Worm (Caenorhabditis elegans) whole organism, mixed stage, embryonic: ENCODE data around the gene cpr-1.
A peak's percentile ranks its signal among the peaks of the same experiment; 100 is the strongest.
"Not testable (repeated sequence)": the region's sequence is repeated elsewhere in the genome, so short reads cannot be mapped to it uniquely, and the experiment has no call there.

Source experiments
- M03D4.4 ChIP-seq: sonication (generic microtip); optimal IDR thresholded peaks from 2 replicates; lab custom pipeline; 2017; ENCODE audit warnings: mild to moderate bottlenecking, missing genetic modification characterization, missing compliant biosample characterization
- blmp-1 ChIP-seq: fragments of 150-350 bp; optimal IDR thresholded peaks from 2 replicates; lab custom pipeline; 2014; ENCODE audit warnings: missing biosample characterization, missing genetic modification characterization
- ceh-39 ChIP-seq: fragments of 150-350 bp; optimal IDR thresholded peaks from 2 replicates; lab custom pipeline; 2014; ENCODE audit warnings: missing biosample characterization, missing genetic modification characterization
- ceh-43 ChIP-seq: fragments of 200-800 bp; sonication (Bioruptor generic); optimal IDR thresholded peaks from 2 replicates; lab custom pipeline; 2018; ENCODE audit warnings: mild to moderate bottlenecking, missing genetic modification characterization, moderate library complexity, missing compliant biosample characterization
- ces-1 ChIP-seq: fragments of 150-350 bp; optimal IDR thresholded peaks from 2 replicates; lab custom pipeline; 2014; ENCODE audit warnings: missing biosample characterization, missing genetic modification reagents, missing genetic modification characterization
- cnd-1 ChIP-seq: fragments of 200-800 bp; sonication (Bioruptor generic); optimal IDR thresholded peaks from 2 replicates; lab custom pipeline; 2018; ENCODE audit warnings: mild to moderate bottlenecking, missing genetic modification characterization, missing compliant biosample characterization
- drap-1 ChIP-seq: fragments of 200-800 bp; sonication (Bioruptor generic); optimal IDR thresholded peaks from 3 replicates; lab custom pipeline; 2018; ENCODE audit warnings: mild to moderate bottlenecking, missing genetic modification characterization, missing compliant biosample characterization
- elt-1 ChIP-seq: sonication (generic microtip); optimal IDR thresholded peaks from 2 replicates; lab custom pipeline; 2017; ENCODE audit warnings: missing genetic modification characterization, mild to moderate bottlenecking, missing compliant biosample characterization, antibody characterized with exemption, moderate library complexity, borderline replicate concordance; ENCODE audit not compliant: insufficient read depth
- elt-3 ChIP-seq: fragments of 150-350 bp; optimal IDR thresholded peaks from 2 replicates; lab custom pipeline; 2014; ENCODE audit warnings: missing biosample characterization, missing genetic modification characterization
- ham-2 ChIP-seq: fragments of 200-800 bp; sonication (Bioruptor generic); optimal IDR thresholded peaks from 2 replicates; lab custom pipeline; 2018; ENCODE audit warnings: mild to moderate bottlenecking, missing genetic modification characterization, missing compliant biosample characterization
- hlh-1 ChIP-seq: fragments of 150-350 bp; optimal IDR thresholded peaks from 2 replicates; lab custom pipeline; 2014; ENCODE audit warnings: missing biosample characterization, missing genetic modification reagents, missing genetic modification characterization
- lin-13 ChIP-seq: fragments of 150-350 bp; optimal IDR thresholded peaks from 2 replicates; lab custom pipeline; 2014; ENCODE audit warnings: missing biosample characterization, missing genetic modification characterization
- lin-32 ChIP-seq: fragments of 200-800 bp; sonication (Bioruptor generic); optimal IDR thresholded peaks from 2 replicates; lab custom pipeline; 2018; ENCODE audit warnings: mild to moderate bottlenecking, missing genetic modification characterization, missing compliant biosample characterization
- lsy-2 ChIP-seq: fragments of 150-350 bp; optimal IDR thresholded peaks from 2 replicates; lab custom pipeline; 2014; ENCODE audit warnings: missing biosample characterization, missing genetic modification characterization
- mep-1 ChIP-seq: fragments of 150-350 bp; optimal IDR thresholded peaks from 2 replicates; lab custom pipeline; 2017; ENCODE audit warnings: missing biosample characterization, missing genetic modification reagents, missing genetic modification characterization, inconsistent platforms
- nhr-12 ChIP-seq: fragments of 150-350 bp; optimal IDR thresholded peaks from 2 replicates; lab custom pipeline; 2014; ENCODE audit warnings: missing biosample characterization, missing genetic modification characterization
- nhr-2 ChIP-seq: fragments of 150-350 bp; optimal IDR thresholded peaks from 2 replicates; lab custom pipeline; 2014; ENCODE audit warnings: missing biosample characterization, missing genetic modification characterization
- nhr-237 ChIP-seq: fragments of 150-350 bp; optimal IDR thresholded peaks from 2 replicates; lab custom pipeline; 2014; ENCODE audit warnings: missing biosample characterization, missing genetic modification characterization
- nhr-28 ChIP-seq: fragments of 150-350 bp; optimal IDR thresholded peaks from 2 replicates; lab custom pipeline; 2014; ENCODE audit warnings: missing biosample characterization, missing genetic modification characterization
- nhr-76 ChIP-seq: sonication (generic microtip); optimal IDR thresholded peaks from 2 replicates; lab custom pipeline; 2017; ENCODE audit warnings: missing biosample characterization, missing genetic modification characterization
- pha-4 ChIP-seq: fragments of 150-350 bp; optimal IDR thresholded peaks from 2 replicates; lab custom pipeline; 2018; ENCODE audit warnings: missing biosample characterization, missing genetic modification reagents, missing genetic modification characterization
- sptf-1 ChIP-seq: sonication (generic microtip); optimal IDR thresholded peaks from 2 replicates; lab custom pipeline; 2017; ENCODE audit warnings: mild to moderate bottlenecking, missing genetic modification characterization, moderate library complexity, missing compliant biosample characterization
- tbx-8 ChIP-seq: fragments of 200-800 bp; sonication (Bioruptor generic); optimal IDR thresholded peaks from 2 replicates; lab custom pipeline; 2018; ENCODE audit warnings: mild to moderate bottlenecking, missing genetic modification characterization, moderate library complexity, missing compliant biosample characterization
- unc-120 ChIP-seq: sonication (generic microtip); optimal IDR thresholded peaks from 2 replicates; lab custom pipeline; 2017; ENCODE audit warnings: missing genetic modification characterization, missing compliant biosample characterization; ENCODE audit not compliant: poor library complexity, severe bottlenecking
- unc-39 ChIP-seq: fragments of 150-350 bp; optimal IDR thresholded peaks from 2 replicates; lab custom pipeline; 2014; ENCODE audit warnings: missing biosample characterization, missing genetic modification characterization
- unc-62 ChIP-seq: fragments of 150-350 bp; optimal IDR thresholded peaks from 2 replicates; lab custom pipeline; 2014; ENCODE audit warnings: missing biosample characterization, missing genetic modification reagents, missing genetic modification characterization
- zip-8 ChIP-seq: fragments of 150-350 bp; optimal IDR thresholded peaks from 2 replicates; lab custom pipeline; 2014; ENCODE audit warnings: missing biosample characterization, missing genetic modification characterization
- ztf-11 ChIP-seq: fragments of 150-350 bp; optimal IDR thresholded peaks from 2 replicates; lab custom pipeline; 2014; ENCODE audit warnings: missing biosample characterization, missing genetic modification characterization

The cpr-1 gene

DNA sequence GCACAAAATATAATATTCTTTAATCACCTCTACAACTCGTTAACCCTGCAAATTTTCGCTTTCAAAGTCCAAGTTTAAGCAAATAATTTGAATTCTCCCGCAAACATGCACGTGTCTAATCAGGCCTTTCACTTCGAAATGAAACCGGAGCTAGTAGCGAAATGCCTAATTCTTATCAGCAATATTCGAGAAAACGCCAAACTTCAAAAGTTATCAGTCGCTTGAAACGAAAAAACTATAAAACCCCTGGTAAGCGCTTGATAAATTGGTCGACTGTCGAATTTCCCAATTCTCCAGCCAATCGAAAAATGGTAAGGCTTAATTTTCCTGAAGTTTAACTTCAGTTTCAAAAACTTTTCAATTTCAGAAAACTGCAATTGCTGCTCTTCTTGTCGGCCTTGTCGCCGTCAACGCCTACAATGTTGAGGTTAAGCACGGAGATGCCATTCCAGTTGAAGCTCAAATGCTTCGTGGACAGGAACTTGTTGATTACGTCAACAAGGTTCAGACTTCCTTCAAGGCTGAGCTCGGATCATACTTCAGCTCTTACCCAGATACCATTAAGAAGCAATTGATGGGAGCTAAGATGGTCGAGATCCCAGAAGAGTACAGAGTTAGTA lies 27.6 kb downstream of the cpr-1 start, which contains the start of gene cpr-9:
Gene cpr-9, plus strand, starts transcription at position 188 of the 620 bp plus-strand sequence.
- no peak for TF ChIP-seq tbx-8
- no peak for TF ChIP-seq elt-3 (tag; lab: Kevin White, UChicago)
- no peak for TF ChIP-seq ceh-39 (tag; lab: Kevin White, UChicago)
- TF ChIP-seq drap-1 (GFP tag; lab: Kevin White, UChicago) = no peak
- TF ChIP-seq unc-120 (tag; lab: Kevin White, UChicago) = no peak
- no peak for TF ChIP-seq lin-32 (GFP tag; lab: Kevin White, UChicago)
- no peak for TF ChIP-seq ham-2
- no peak for TF ChIP-seq pha-4 (tag; lab: Kevin White, UChicago)
- no peak for TF ChIP-seq elt-1 (tag; lab: Kevin White, UChicago)
- no peak for TF ChIP-seq ces-1
- no peak for TF ChIP-seq nhr-28 (tag; lab: Kevin White, UChicago)
- TF ChIP-seq cnd-1 = no peak
- TF ChIP-seq M03D4.4 (tag; lab: Kevin White, UChicago) = no peak
- TF ChIP-seq ztf-11 = no peak
- no peak for TF ChIP-seq ceh-43 (GFP tag; lab: Kevin White, UChicago)
- TF ChIP-seq unc-39 (tag; lab: Kevin White, UChicago) = no peak

DNA sequence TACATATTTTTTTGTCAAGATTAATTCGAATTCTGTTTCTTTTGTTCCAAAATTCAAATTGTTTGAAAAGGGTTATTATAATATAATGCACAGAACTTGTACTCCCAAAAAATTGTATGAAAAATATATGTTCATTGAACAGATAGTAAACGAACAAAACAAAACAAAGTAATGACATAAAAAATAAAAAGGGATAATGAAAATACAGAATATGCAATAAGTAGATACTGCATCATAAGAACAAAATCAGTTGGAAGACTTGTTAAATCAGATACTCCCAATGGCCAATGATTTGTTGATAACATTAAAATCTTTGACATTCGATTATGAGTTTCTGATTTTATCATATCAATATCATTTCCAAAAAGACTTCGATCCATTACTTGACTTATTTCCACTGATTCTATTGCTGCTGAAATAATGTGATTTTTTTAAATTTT lies 29.2 kb downstream of the cpr-1 start:
- no peak for TF ChIP-seq nhr-2 (tag; lab: Kevin White, UChicago)
- no peak for TF ChIP-seq unc-120 (tag; lab: Kevin White, UChicago)
- TF ChIP-seq ham-2 = no peak
- no peak for TF ChIP-seq blmp-1 (tag; lab: Kevin White, UChicago)
- TF ChIP-seq lin-13 (tag; lab: Kevin White, UChicago) = no peak
- TF ChIP-seq unc-39 (tag; lab: Kevin White, UChicago) = no peak
- no peak for TF ChIP-seq mep-1 (tag; lab: Kevin White, UChicago)
- no peak for TF ChIP-seq cnd-1
- no peak for TF ChIP-seq M03D4.4 (tag; lab: Kevin White, UChicago)

DNA sequence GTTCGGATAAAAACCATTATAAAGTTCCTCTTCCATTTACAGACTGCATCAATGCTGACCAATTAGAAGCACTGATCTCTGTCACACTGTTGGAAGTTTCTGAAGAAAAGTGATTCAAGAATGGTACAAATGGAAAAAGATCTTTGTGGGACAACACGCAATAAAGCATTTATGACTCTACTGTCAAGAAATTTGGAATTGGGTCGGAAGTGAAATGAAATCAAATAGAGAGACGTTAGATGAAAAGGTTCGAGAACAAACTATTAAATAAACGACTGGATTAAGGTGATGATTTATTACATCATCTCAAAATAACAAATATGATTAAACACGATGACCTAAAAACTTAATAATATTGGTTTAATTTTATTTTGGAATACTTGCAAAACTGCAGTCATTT lies 31.1 kb downstream of the cpr-1 start, which contains the start of gene F57F5.3:
Gene F57F5.3, minus strand, starts transcription at position 101 of the 400 bp plus-strand sequence.
- TF ChIP-seq unc-39 (tag; lab: Kevin White, UChicago) (no peak), pha-4 (tag; lab: Kevin White, UChicago) (no peak), nhr-12 (tag; lab: Kevin White, UChicago) (no peak), ham-2 (no peak), hlh-1 (tag; lab: Kevin White, UChicago) (no peak), lsy-2 (tag; lab: Kevin White, UChicago) (no peak), drap-1 (GFP tag; lab: Kevin White, UChicago) (no peak), ceh-43 (GFP tag; lab: Kevin White, UChicago) (no peak), nhr-2 (tag; lab: Kevin White, UChicago) (no peak), unc-62 (GFP tag; lab: Kevin White, UChicago) (no peak), lin-13 (tag; lab: Kevin White, UChicago) (no peak), zip-8 (no peak)
- TF ChIP-seq, all 35 proteins: peak for 0

DNA sequence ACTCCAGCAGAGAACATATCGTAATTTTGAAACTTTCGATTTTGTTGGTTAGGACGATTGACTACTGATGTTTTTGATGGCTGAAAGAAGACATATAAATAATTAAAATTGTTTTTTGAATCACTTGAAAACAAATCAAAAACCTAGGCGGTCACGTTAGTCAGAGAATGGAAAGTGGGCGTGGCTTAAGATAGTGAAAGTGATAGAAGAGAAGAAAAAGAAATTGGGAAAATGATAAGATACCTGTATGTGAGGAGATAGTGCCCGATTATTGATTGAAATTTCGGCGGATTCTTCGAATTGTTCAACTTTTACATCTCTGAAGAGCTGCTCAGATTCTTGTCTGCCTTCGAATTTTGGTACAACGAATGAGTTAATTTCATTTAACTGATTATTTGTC lies 36.3 kb downstream of the cpr-1 start:
- TF ChIP-seq ham-2 (no peak), nhr-76 (no peak), blmp-1 (tag; lab: Kevin White, UChicago) (peak; percentile 36)
- TF ChIP-seq, all 35 proteins: peak for 1

DNA sequence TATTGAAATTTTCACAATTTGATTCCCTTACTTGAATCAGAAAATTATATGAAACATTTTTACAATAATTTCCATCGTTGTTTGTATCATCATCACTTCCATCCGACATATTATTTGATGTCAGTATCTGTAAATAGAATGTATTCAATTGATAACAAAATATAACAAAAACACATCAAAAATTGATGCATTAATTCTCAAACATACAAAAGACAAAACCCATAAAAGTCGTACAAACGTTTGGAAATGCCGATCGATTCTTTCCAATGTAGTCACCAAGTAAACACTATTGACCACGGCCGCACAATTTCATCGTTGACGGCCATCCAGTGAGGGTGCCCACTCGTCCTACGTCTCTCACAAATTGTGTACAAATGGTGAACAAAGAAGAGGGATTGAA lies 37.9 kb downstream of the cpr-1 start, which contains the start of gene add-2:
Gene add-2, minus strand, starts transcription at position 109 of the 400 bp plus-strand sequence.
- no peak for TF ChIP-seq elt-1 (tag; lab: Kevin White, UChicago)
- TF ChIP-seq unc-62 (GFP tag; lab: Kevin White, UChicago) = no peak
- no peak for TF ChIP-seq ham-2
- no peak for TF ChIP-seq lsy-2 (tag; lab: Kevin White, UChicago)
- TF ChIP-seq elt-3 (tag; lab: Kevin White, UChicago) = no peak
- TF ChIP-seq nhr-237 = no peak
- TF ChIP-seq ceh-43 (GFP tag; lab: Kevin White, UChicago) = no peak
- TF ChIP-seq zip-8 = no peak
- TF ChIP-seq, all 35 proteins: peak for 0

DNA sequence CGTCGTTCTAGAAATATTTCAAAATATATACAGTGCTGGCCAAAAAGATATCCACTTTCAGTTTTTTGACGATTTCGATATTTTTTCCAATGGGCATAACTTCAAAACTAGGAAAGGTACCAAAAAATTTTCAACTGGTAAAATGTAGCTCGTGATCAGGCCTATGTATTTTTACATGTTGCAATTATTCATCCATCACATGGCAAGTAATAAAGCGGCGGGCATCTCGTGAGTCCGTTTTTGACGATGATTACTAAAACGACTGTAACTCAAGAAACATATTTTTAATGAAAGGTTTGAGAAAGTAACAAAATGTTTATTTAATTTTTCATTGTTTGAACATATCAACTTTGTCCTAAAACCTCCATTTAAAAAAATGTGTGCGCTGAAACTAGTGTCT lies 44.7 kb downstream of the cpr-1 start, which contains the start of gene F10C2.3:
Gene F10C2.3, plus strand, starts transcription at position 301 of the 400 bp plus-strand sequence.
- not testable (repeated sequence) for TF ChIP-seq sptf-1 (tag; lab: Kevin White, UChicago); M03D4.4 (tag; lab: Kevin White, UChicago); lin-32 (GFP tag; lab: Kevin White, UChicago)
- TF ChIP-seq, all 35 proteins: peak for 0; not testable (repeated sequence) for 35
